Fruit fly (Drosophila melanogaster): ENCODE results near the gene CG5902.

DNA sequence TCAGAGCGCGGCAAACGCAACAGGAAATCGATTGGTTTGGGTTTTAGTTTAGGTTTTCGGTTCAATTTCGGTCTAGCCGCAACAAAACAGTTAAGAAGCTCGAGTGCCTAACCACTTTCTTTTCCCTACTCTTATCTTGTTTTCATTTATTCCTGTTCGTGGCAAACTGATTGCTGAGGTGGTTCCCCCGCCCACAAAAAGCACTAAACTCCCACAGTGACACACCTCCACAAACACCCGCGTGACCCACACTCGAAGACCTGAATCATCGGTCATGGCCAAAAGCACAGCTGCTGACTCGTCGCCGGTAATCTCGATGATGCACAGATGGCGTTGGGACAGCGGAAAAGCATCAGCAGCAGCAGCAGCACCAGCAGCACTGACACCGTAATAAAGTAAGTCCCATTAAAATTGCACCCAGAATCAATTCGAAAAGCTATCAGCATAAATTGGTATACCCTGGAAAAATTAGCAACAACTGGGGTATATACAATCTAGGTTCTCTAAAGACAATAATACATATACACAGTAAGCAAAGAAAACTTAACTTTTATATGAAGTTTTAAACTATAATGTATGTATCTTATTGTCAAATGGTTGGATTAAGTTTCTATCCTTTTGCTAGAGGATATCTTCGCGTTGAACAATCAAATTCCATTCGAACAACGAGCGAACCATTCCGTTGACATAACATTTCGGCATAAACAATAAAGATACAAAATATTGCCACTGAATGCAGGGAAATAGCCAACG is 39.4 kb downstream of the CG5902 start:
- TF ChIP-seq psq (optimal IDR thresholded peaks at IDR 0.05), result no peak
- no peak for TF ChIP-seq Dll (optimal IDR thresholded peaks at IDR 0.05)

Data from whole organism.